Worm (Caenorhabditis elegans) whole organism, young adult: Measurements from ENCODE around the gene idpa-2.

Experiments
- B0261.1 ChIP-seq: sonication (generic microtip); optimal IDR thresholded peaks from 2 replicates; lab custom pipeline; 2016; ENCODE audit warnings: mild to moderate bottlenecking, missing genetic modification characterization, moderate library complexity, missing compliant biosample characterization
- F49E8.2 ChIP-seq: sonication (generic microtip); optimal IDR thresholded peaks from 3 replicates; lab custom pipeline; 2017; ENCODE audit warnings: missing genetic modification characterization, mild to moderate bottlenecking, missing compliant biosample characterization, antibody characterized with exemption, moderate library complexity; ENCODE audit not compliant: insufficient read depth
- Y79H2A.3 ChIP-seq: fragments of 200-800 bp; sonication (Bioruptor generic); conservative IDR thresholded peaks from 2 replicates; pipeline ENCODE4 v1.3.6; 2022; ENCODE audit warnings: missing genetic modification reagents, missing genetic modification characterization, missing compliant biosample characterization
- ZK185.1 ChIP-seq: sonication (generic microtip); optimal IDR thresholded peaks from 2 replicates; lab custom pipeline; 2016; ENCODE audit warnings: mild to moderate bottlenecking, missing genetic modification characterization, missing compliant biosample characterization; ENCODE audit not compliant: poor library complexity, severe bottlenecking
- chd-7 ChIP-seq: sonication (generic microtip); optimal IDR thresholded peaks from 2 replicates; lab custom pipeline; 2016; ENCODE audit warnings: mild to moderate bottlenecking, missing genetic modification characterization, moderate library complexity, missing compliant biosample characterization
- dpff-1 ChIP-seq: sonication (generic microtip); optimal IDR thresholded peaks from 2 replicates; lab custom pipeline; 2017; ENCODE audit warnings: mild to moderate bottlenecking, missing genetic modification characterization, missing compliant biosample characterization
- fkh-3 ChIP-seq: sonication (generic microtip); optimal IDR thresholded peaks from 2 replicates; lab custom pipeline; 2016; ENCODE audit warnings: mild to moderate bottlenecking, missing genetic modification characterization, missing compliant biosample characterization
- gei-17 ChIP-seq: fragments of 200-800 bp; sonication (Bioruptor generic); optimal IDR thresholded peaks from 2 replicates; lab custom pipeline; 2018; ENCODE audit warnings: mild to moderate bottlenecking, missing genetic modification characterization, missing compliant biosample characterization
- nfya-2 ChIP-seq: fragments of 200-800 bp; sonication (Bioruptor generic); IDR thresholded peaks from 2 replicates; pipeline ENCODE4 v1.3.6; 2022; ENCODE audit warnings: missing genetic modification reagents, missing genetic modification characterization, missing compliant biosample characterization
- nhr-90 ChIP-seq: sonication (generic microtip); optimal IDR thresholded peaks from 2 replicates; lab custom pipeline; 2016; ENCODE audit warnings: missing genotype, mild to moderate bottlenecking, missing genetic modification characterization, missing compliant biosample characterization
- pbrm-1 ChIP-seq: fragments of 200-800 bp; sonication (Bioruptor generic); IDR thresholded peaks from 2 replicates; pipeline ENCODE4 v1.3.6; 2022; ENCODE audit warnings: missing genetic modification reagents, missing genetic modification characterization, missing compliant biosample characterization
- pha-4 ChIP-seq: fragments of 150-350 bp; sonication (generic microtip); optimal IDR thresholded peaks from 2 replicates; lab custom pipeline; 2014; ENCODE audit warnings: missing biosample characterization, missing genetic modification reagents, missing genetic modification characterization
- snpc-4 ChIP-seq, 5 experiments: fragments of 150-350 bp in 1 of 5; sonication (generic microtip) in 4 of 5; optimal IDR thresholded peaks; 2 replicates each; lab custom pipeline; 2014 to 2018; ENCODE audit warnings: missing genetic modification characterization in 5 of 5, missing biosample characterization in 3 of 5, antibody characterized with exemption in 2 of 5, mild to moderate bottlenecking in 2 of 5, missing compliant biosample characterization in 2 of 5, missing genotype in 2 of 5, moderate library complexity in 2 of 5, missing genetic modification reagents in 1 of 5
- somi-1 ChIP-seq: fragments of 200-800 bp; sonication (Bioruptor generic); optimal IDR thresholded peaks from 2 replicates; lab custom pipeline; 2018; ENCODE audit warnings: mild to moderate bottlenecking, missing genetic modification characterization, missing compliant biosample characterization

DNA sequence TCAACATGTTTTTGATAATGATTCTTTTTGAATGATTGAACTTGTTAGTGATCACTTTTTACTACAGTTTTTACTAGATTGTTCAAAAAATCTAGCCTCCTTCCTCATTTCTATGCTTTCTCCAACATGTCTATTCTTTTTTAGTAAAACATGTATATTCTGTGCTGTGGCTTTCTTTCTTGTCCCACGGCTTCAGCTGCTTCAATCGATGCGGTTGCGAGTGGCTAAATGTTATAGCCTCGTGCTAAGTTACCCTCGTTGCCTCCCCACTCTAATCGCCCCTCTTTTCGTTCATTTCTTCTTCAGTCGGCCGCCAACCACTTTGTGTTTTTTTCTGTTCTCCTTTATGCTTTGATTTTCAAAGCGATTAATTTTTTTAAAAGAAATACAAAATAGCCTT, 6.7 kb downstream of the idpa-2 start:
- TF ChIP-seq ZK185.1 (tag; lab: Kevin White, UChicago) (peak; percentile 22), F49E8.2 (tag; lab: Kevin White, UChicago) (no peak), dpff-1 (tag; lab: Kevin White, UChicago) (no peak), somi-1 (GFP tag; lab: Kevin White, UChicago) (no peak), gei-17 (no peak), nhr-90 (tag; lab: Kevin White, UChicago) (no peak), pha-4 (tag; lab: Kevin White, UChicago) (no peak), pbrm-1 (GFP tag; lab: Robert Waterston, UW) (no peak), snpc-4 (GFP tag; optimal IDR thresholded peaks at IDR 0.05; lab: Kevin White, UChicago) (no peak), snpc-4 (tag; optimal IDR thresholded peaks at IDR 0.05; lab: Kevin White, UChicago) (peak in 1 of 4 experiments; percentile 27), chd-7 (no peak), Y79H2A.3 (no peak), fkh-3 (no peak), B0261.1 (tag; lab: Kevin White, UChicago) (no peak), nfya-2 (GFP tag; lab: Robert Waterston, UW) (no peak)
